Fruit fly (Drosophila melanogaster) whole organism, embryonic: Measurements from ENCODE around the gene CG3662.
A peak's percentile ranks its signal among the peaks of the same experiment; 100 is the strongest.

Source experiments
- CG10147 ChIP-seq: fragments of 200-800 bp; sonication (Bioruptor generic); optimal IDR thresholded peaks from 2 replicates; lab custom pipeline; 2019; ENCODE audit warnings: missing biosample characterization, mild to moderate bottlenecking, missing genetic modification characterization, moderate library complexity
- CG11456 ChIP-seq: fragments of 200-800 bp; sonication (Bioruptor generic); IDR thresholded peaks from 3 replicates; pipeline ENCODE4 v1.3.6; 2022; ENCODE audit warnings: missing biosample characterization, missing genetic modification characterization
- CG11560 ChIP-seq: fragments of 200-800 bp; sonication (Bioruptor generic); IDR thresholded peaks from 3 replicates; pipeline ENCODE4 v1.3.6; 2022; ENCODE audit warnings: missing biosample characterization, missing genetic modification characterization
- CG12071 ChIP-seq: fragments of 200-800 bp; sonication (Bioruptor generic); optimal IDR thresholded peaks from 3 replicates; lab custom pipeline; 2018; ENCODE audit warnings: missing biosample characterization, mild to moderate bottlenecking, missing genetic modification characterization
- CG13287 ChIP-seq: fragments of 200-800 bp; sonication (Bioruptor generic); IDR thresholded peaks from 2 replicates; pipeline ENCODE4 v1.3.6; 2022; ENCODE audit warnings: missing biosample characterization, missing genetic modification characterization; ENCODE audit not compliant: partially characterized antibody
- CG13296 ChIP-seq: fragments of 200-800 bp; sonication (Bioruptor generic); optimal IDR thresholded peaks from 3 replicates; lab custom pipeline; 2018; ENCODE audit warnings: missing biosample characterization, mild to moderate bottlenecking, missing genetic modification characterization
- CG13424 ChIP-seq: fragments of 200-800 bp; sonication (Bioruptor generic); optimal IDR thresholded peaks from 2 replicates; lab custom pipeline; 2019; ENCODE audit warnings: missing biosample characterization, mild to moderate bottlenecking, missing genetic modification characterization, moderate library complexity
- CG15696 ChIP-seq: fragments of 200-800 bp; sonication (Bioruptor generic); optimal IDR thresholded peaks from 2 replicates; lab custom pipeline; 2019; ENCODE audit warnings: missing biosample characterization, mild to moderate bottlenecking, missing genetic modification characterization, moderate library complexity
- CG17186 ChIP-seq: fragments of 200-800 bp; sonication (Bioruptor generic); optimal IDR thresholded peaks from 3 replicates; lab custom pipeline; 2017; ENCODE audit warnings: missing biosample characterization, missing genetic modification reagents, missing genetic modification characterization
- CG2129 ChIP-seq: fragments of 200-800 bp; sonication (Bioruptor generic); IDR thresholded peaks from 2 replicates; pipeline ENCODE4 v1.3.6; 2022; ENCODE audit warnings: missing biosample characterization, missing genetic modification characterization; ENCODE audit not compliant: partially characterized antibody
- CG2202 ChIP-seq: fragments of 200-800 bp; sonication (Bioruptor generic); optimal IDR thresholded peaks from 2 replicates; lab custom pipeline; 2018; ENCODE audit warnings: missing biosample characterization, mild to moderate bottlenecking, missing genetic modification characterization
- CG31224 ChIP-seq: fragments of 200-800 bp; sonication (Bioruptor generic); IDR thresholded peaks from 2 replicates; pipeline ENCODE4 v1.3.6; 2022; ENCODE audit warnings: missing biosample characterization, missing genetic modification characterization
- CG33557 ChIP-seq: fragments of 200-800 bp; sonication (Bioruptor generic); optimal IDR thresholded peaks from 2 replicates; lab custom pipeline; 2019; ENCODE audit warnings: missing biosample characterization, mild to moderate bottlenecking, missing genetic modification characterization, moderate library complexity
- CG4360 ChIP-seq: fragments of 200-800 bp; sonication (Bioruptor generic); IDR thresholded peaks from 2 replicates; pipeline ENCODE4 v1.3.6; 2022; ENCODE audit warnings: missing biosample characterization, missing genetic modification characterization
- CG5245 ChIP-seq: fragments of 200-800 bp; sonication (Bioruptor generic); optimal IDR thresholded peaks from 3 replicates; lab custom pipeline; 2016; ENCODE audit warnings: missing biosample characterization, missing genetic modification characterization
- CG6689 ChIP-seq: fragments of 200-800 bp; sonication (Bioruptor generic); IDR thresholded peaks from 2 replicates; pipeline ENCODE4 v1.3.6; 2022; ENCODE audit warnings: missing biosample characterization, missing genetic modification characterization
- CG8089 ChIP-seq: fragments of 200-800 bp; sonication (Bioruptor generic); optimal IDR thresholded peaks from 3 replicates; lab custom pipeline; 2016; ENCODE audit warnings: missing biosample characterization, missing genetic modification characterization
- CG8924 ChIP-seq: fragments of 200-800 bp; optimal IDR thresholded peaks from 3 replicates; lab custom pipeline; 2019; ENCODE audit warnings: missing biosample characterization, mild to moderate bottlenecking, missing genetic modification characterization, moderate library complexity
- D19A ChIP-seq: fragments of 200-800 bp; optimal IDR thresholded peaks from 3 replicates; lab custom pipeline; 2019; ENCODE audit warnings: missing biosample characterization, mild to moderate bottlenecking, missing genetic modification characterization, moderate library complexity
- H15 ChIP-seq: fragments of 200-800 bp; sonication (Bioruptor generic); IDR thresholded peaks from 3 replicates; pipeline ENCODE4 v1.3.6; 2022; ENCODE audit warnings: missing biosample characterization, missing genetic modification characterization
- HLHmδ ChIP-seq: fragments of 200-800 bp; sonication (Bioruptor generic); optimal IDR thresholded peaks from 2 replicates; lab custom pipeline; 2018; ENCODE audit warnings: missing biosample characterization, mild to moderate bottlenecking, missing genetic modification characterization, moderate library complexity
- Myb ChIP-seq: fragments of 200-800 bp; sonication (Bioruptor generic); optimal IDR thresholded peaks from 2 replicates; lab custom pipeline; 2016; ENCODE audit warnings: missing biosample characterization, missing genetic modification characterization
- Nf-YB ChIP-seq: fragments of 200-800 bp; sonication (Bioruptor generic); optimal IDR thresholded peaks from 3 replicates; lab custom pipeline; 2019; ENCODE audit warnings: missing biosample characterization, mild to moderate bottlenecking, missing genetic modification characterization, moderate library complexity
- Six4 ChIP-seq: fragments of 200-800 bp; sonication (Bioruptor generic); optimal IDR thresholded peaks from 2 replicates; lab custom pipeline; 2016; ENCODE audit warnings: missing biosample characterization, missing genetic modification characterization
- Tbp ChIP-seq: fragments of >200 bp; optimal IDR thresholded peaks from 2 replicates; lab custom pipeline; 2018; ENCODE audit warnings: missing biosample characterization, missing genetic modification characterization
- Trl ChIP-seq, 3 experiments: fragments of >200 bp in 2 of 3; fragments of 200-800 bp in 1 of 3; sonication (Bioruptor generic) in 1 of 3; optimal IDR thresholded peaks; 2 replicates in 1 of 3; 3 replicates in 2 of 3; lab custom pipeline; 2016 to 2017; ENCODE audit warnings: missing biosample characterization in 1 of 3, missing genetic modification characterization in 1 of 3
- Vsx1 ChIP-seq: fragments of 200-800 bp; sonication (Bioruptor generic); optimal IDR thresholded peaks from 2 replicates; lab custom pipeline; 2017; ENCODE audit warnings: missing biosample characterization, mild to moderate bottlenecking, missing genetic modification characterization, missing genetic modification reagents
- Xbp1 ChIP-seq: fragments of 200-800 bp; sonication (Bioruptor generic); optimal IDR thresholded peaks from 3 replicates; lab custom pipeline; 2016; ENCODE audit warnings: missing biosample characterization, mild to moderate bottlenecking, missing genetic modification characterization
- Xrp1 ChIP-seq: fragments of 200-800 bp; sonication (Bioruptor generic); IDR thresholded peaks from 2 replicates; pipeline ENCODE4 v1.3.6; 2022; ENCODE audit warnings: missing biosample characterization, missing genetic modification characterization
- bigmax ChIP-seq: fragments of 200-800 bp; sonication (Bioruptor generic); optimal IDR thresholded peaks from 2 replicates; lab custom pipeline; 2018; ENCODE audit warnings: missing biosample characterization, mild to moderate bottlenecking, missing genetic modification characterization
- emc ChIP-seq: fragments of 200-800 bp; sonication (Bioruptor generic); optimal IDR thresholded peaks from 2 replicates; lab custom pipeline; 2016; ENCODE audit warnings: missing biosample characterization, missing genetic modification characterization
- grn ChIP-seq: fragments of 200-800 bp; sonication (Bioruptor generic); optimal IDR thresholded peaks from 3 replicates; lab custom pipeline; 2017; ENCODE audit warnings: missing biosample characterization, missing genetic modification characterization
- gsb ChIP-seq: fragments of 200-800 bp; sonication (Bioruptor generic); IDR thresholded peaks from 2 replicates; pipeline ENCODE4 v1.3.6; 2022; ENCODE audit warnings: missing biosample characterization, missing genetic modification characterization
- nerfin-1 ChIP-seq: fragments of 200-800 bp; sonication (Bioruptor generic); optimal IDR thresholded peaks from 3 replicates; lab custom pipeline; 2019; ENCODE audit warnings: missing biosample characterization, mild to moderate bottlenecking, missing genetic modification characterization, moderate library complexity
- nom ChIP-seq: fragments of 200-800 bp; sonication (Bioruptor generic); optimal IDR thresholded peaks from 2 replicates; lab custom pipeline; 2017; ENCODE audit warnings: missing biosample characterization, missing genetic modification characterization, mild to moderate bottlenecking, moderate library complexity, missing genetic modification reagents
- oc ChIP-seq: fragments of 200-800 bp; sonication (Bioruptor generic); optimal IDR thresholded peaks from 2 replicates; lab custom pipeline; 2018; ENCODE audit warnings: missing biosample characterization, mild to moderate bottlenecking, missing genetic modification characterization, moderate library complexity
- odd ChIP-seq: fragments of 200-800 bp; sonication (Bioruptor generic); optimal IDR thresholded peaks from 2 replicates; lab custom pipeline; 2017; ENCODE audit warnings: missing biosample characterization, mild to moderate bottlenecking, missing genetic modification characterization
- pan ChIP-seq, 4 experiments: fragments of >200 bp in 3 of 4; fragments of 200-800 bp in 1 of 4; sonication (Bioruptor generic) in 1 of 4; optimal IDR thresholded peaks in 3 of 4; IDR thresholded peaks in 1 of 4; 2 replicates each; pipeline versions ENCODE4 v1.3.6 to Lab custom; 2017 to 2022; ENCODE audit warnings: missing biosample characterization in 2 of 4, missing genetic modification characterization in 2 of 4, mixed read lengths in 1 of 4
- pb ChIP-seq: fragments of 200-800 bp; sonication (Bioruptor generic); optimal IDR thresholded peaks from 3 replicates; lab custom pipeline; 2016; ENCODE audit warnings: missing biosample characterization, missing genetic modification characterization
- pum ChIP-seq: fragments of 200-800 bp; sonication (Bioruptor generic); optimal IDR thresholded peaks from 2 replicates; lab custom pipeline; 2016; ENCODE audit warnings: missing biosample characterization, missing genetic modification characterization
- run ChIP-seq: fragments of 200-800 bp; sonication (Bioruptor generic); optimal IDR thresholded peaks from 3 replicates; lab custom pipeline; 2018; ENCODE audit warnings: missing biosample characterization, mild to moderate bottlenecking, missing genetic modification characterization
- sisA ChIP-seq: fragments of 200-800 bp; sonication (Bioruptor generic); IDR thresholded peaks from 2 replicates; pipeline ENCODE4 v1.3.6; 2022; ENCODE audit warnings: missing biosample characterization, missing genetic modification characterization
- sr ChIP-seq: fragments of 200-800 bp; sonication (Bioruptor generic); IDR thresholded peaks from 3 replicates; pipeline ENCODE4 v1.3.6; 2022; ENCODE audit warnings: missing biosample characterization, missing genetic modification characterization
- stwl ChIP-seq: fragments of 200-800 bp; sonication (Bioruptor generic); optimal IDR thresholded peaks from 3 replicates; lab custom pipeline; 2018; ENCODE audit warnings: missing biosample characterization, mild to moderate bottlenecking, missing genetic modification characterization, moderate library complexity
- sug ChIP-seq: fragments of 200-800 bp; optimal IDR thresholded peaks from 2 replicates; lab custom pipeline; 2019; ENCODE audit warnings: missing biosample characterization, mild to moderate bottlenecking, missing genetic modification characterization, moderate library complexity
- tna ChIP-seq: fragments of 200-800 bp; sonication (Bioruptor generic); IDR thresholded peaks from 2 replicates; pipeline ENCODE4 v1.3.6; 2022; ENCODE audit warnings: missing biosample characterization, missing genetic modification characterization; ENCODE audit not compliant: partially characterized antibody
- unc-4 ChIP-seq: fragments of 200-800 bp; sonication (Bioruptor generic); IDR thresholded peaks from 2 replicates; pipeline ENCODE4 v1.3.6; 2022; ENCODE audit warnings: missing biosample characterization, missing genetic modification characterization; ENCODE audit not compliant: partially characterized antibody
- zen ChIP-seq: fragments of 200-800 bp; sonication (Bioruptor generic); optimal IDR thresholded peaks from 3 replicates; lab custom pipeline; 2018; ENCODE audit warnings: missing biosample characterization, mild to moderate bottlenecking, missing genetic modification characterization, moderate library complexity

Gene CG3662

DNA sequence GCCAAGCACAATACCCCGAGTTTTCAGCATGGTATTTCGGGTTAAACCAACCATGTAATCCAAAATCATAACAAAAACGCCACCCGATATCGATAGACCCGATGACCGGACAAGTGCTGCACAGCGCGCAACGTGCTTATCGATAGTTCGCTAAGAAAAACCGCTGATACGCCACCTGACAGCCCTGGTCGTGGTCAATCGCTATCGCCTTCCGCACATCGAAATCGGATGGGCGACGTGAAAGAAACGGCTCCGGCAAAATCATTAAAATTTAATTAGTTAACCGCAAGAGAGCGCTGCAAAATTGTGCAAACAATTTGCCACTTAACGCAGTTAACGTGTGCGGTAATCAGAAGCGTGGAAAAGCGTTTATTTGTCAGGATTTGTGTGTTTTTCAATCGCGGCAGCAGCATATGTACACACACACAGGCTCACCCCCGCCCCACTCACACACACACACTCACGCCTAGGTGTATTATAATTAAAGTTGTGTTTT, 4.7 kb downstream of the CG3662 start, which contains the start of the genes CG3862 and dock (continued):
- TF ChIP-seq oc (peak; percentile 56), CG2202 (tag; lab: Kevin White, UChicago) (peak; percentile 38), CG33557 (peak; percentile 34), Six4 (GFP tag; lab: Kevin White, UChicago) (peak; percentile 17), Trl (optimal IDR thresholded peaks at IDR 0.05; lab: Kevin White, UChicago) (no peak), Trl (GFP tag; optimal IDR thresholded peaks at IDR 0.05; lab: Kevin White, UChicago) (peak; percentile 59), zen (tag; lab: Kevin White, UChicago) (peak; percentile 75), odd (GFP tag; lab: Kevin White, UChicago) (no peak), Myb (GFP tag; lab: Kevin White, UChicago) (peak; percentile 76), tna (GFP tag; lab: Robert Waterston, UW) (peak; percentile 99), CG31224 (GFP tag; lab: Robert Waterston, UW) (peak; percentile 30; the same call in 1 of the 2 replicates), Xrp1 (peak; percentile 45; the same call in 1 of the 2 replicates), grn (GFP tag; lab: Kevin White, UChicago) (peak; percentile 67), CG5245 (GFP tag; lab: Kevin White, UChicago) (peak; percentile 41), Xbp1 (GFP tag; lab: Kevin White, UChicago) (peak; percentile 50), pb (peak; percentile 48), nom (GFP tag; lab: Kevin White, UChicago) (peak; percentile 68), H15 (GFP tag; lab: Robert Waterston, UW) (peak; percentile 33; the same call in 1 of the 3 replicates), pan (optimal IDR thresholded peaks at IDR 0.05; lab: Kevin White, UChicago) (no peak), pan (GFP tag; optimal IDR thresholded peaks at IDR 0.05 in 1 of 2, IDR thresholded peaks at IDR 0.05 in 1 of 2) (peak in 1 of 2 experiments; percentile 50), HLHmδ (peak; percentile 54), run (tag; lab: Kevin White, UChicago) (peak; percentile 68), stwl (tag; lab: Kevin White, UChicago) (peak; percentile 75), D19A (no peak), sisA (no peak), CG12071 (GFP tag; lab: Kevin White, UChicago) (peak; percentile 26), CG11560 (no peak), CG13296 (GFP tag; lab: Kevin White, UChicago) (peak; percentile 0), CG11456 (GFP tag; lab: Robert Waterston, UW) (peak; percentile 77), sr (GFP tag; lab: Robert Waterston, UW) (no peak), sug (tag; lab: Kevin White, UChicago) (peak; percentile 56), nerfin-1 (tag; lab: Kevin White, UChicago) (peak; percentile 6), Nf-YB (GFP tag; lab: Kevin White, UChicago) (peak; percentile 23), CG10147 (GFP tag; lab: Kevin White, UChicago) (peak; percentile 53), CG8089 (peak; percentile 49), CG13424 (tag; lab: Kevin White, UChicago) (peak; percentile 38), CG4360 (GFP tag; lab: Robert Waterston, UW) (no peak; the same call in 1 of the 2 replicates), Vsx1 (GFP tag; lab: Kevin White, UChicago) (no peak), CG13287 (GFP tag; lab: Robert Waterston, UW) (peak; percentile 96), unc-4 (GFP tag; lab: Robert Waterston, UW) (peak; percentile 95), CG8924 (tag; lab: Kevin White, UChicago) (peak; percentile 64), CG15696 (tag; lab: Kevin White, UChicago) (no peak), pum (GFP tag; lab: Kevin White, UChicago) (peak; percentile 63), bigmax (GFP tag; lab: Kevin White, UChicago) (peak; percentile 62), Tbp (GFP tag; lab: Kevin White, UChicago) (peak; percentile 7), emc (GFP tag; lab: Kevin White, UChicago) (peak; percentile 33), CG2129 (GFP tag; lab: Robert Waterston, UW) (peak; percentile 71), CG6689 (no peak), gsb (GFP tag; lab: Robert Waterston, UW) (no peak), CG17186 (peak; percentile 97)
